Fruit fly (Drosophila melanogaster) whole organism, embryonic: Measurements from ENCODE around the gene Girdin.

ENCODE experiments used
- Asciz ChIP-seq: fragments of 200-800 bp; sonication (Bioruptor generic); optimal IDR thresholded peaks from 2 replicates; lab custom pipeline; 2017; ENCODE audit warnings: missing biosample characterization, mild to moderate bottlenecking, missing genetic modification characterization, missing genetic modification reagents
- Awh ChIP-seq: fragments of 200-800 bp; sonication (Bioruptor generic); IDR thresholded peaks from 2 replicates; pipeline ENCODE4, ENCODE4 v1.3.6; 2022; ENCODE audit warnings: missing biosample characterization, missing genetic modification characterization
- B-H1 ChIP-seq: fragments of 200-800 bp; sonication (Bioruptor generic); IDR thresholded peaks from 3 replicates; pipeline ENCODE4 v1.3.6; 2022; ENCODE audit warnings: missing biosample characterization, missing genetic modification characterization
- CG10147 ChIP-seq: fragments of 200-800 bp; sonication (Bioruptor generic); optimal IDR thresholded peaks from 2 replicates; lab custom pipeline; 2019; ENCODE audit warnings: missing biosample characterization, mild to moderate bottlenecking, missing genetic modification characterization, moderate library complexity
- CG10267 ChIP-seq: fragments of 200-800 bp; sonication (Bioruptor generic); optimal IDR thresholded peaks from 2 replicates; lab custom pipeline; 2018; ENCODE audit warnings: missing biosample characterization, mild to moderate bottlenecking, missing genetic modification characterization, moderate library complexity
- CG10274 ChIP-seq: fragments of 200-800 bp; sonication (Bioruptor generic); optimal IDR thresholded peaks from 3 replicates; lab custom pipeline; 2017; ENCODE audit warnings: missing biosample characterization, mild to moderate bottlenecking, missing genetic modification characterization
- CG11398 ChIP-seq: fragments of 200-800 bp; sonication (Bioruptor generic); optimal IDR thresholded peaks from 2 replicates; lab custom pipeline; 2016; ENCODE audit warnings: missing biosample characterization, missing genetic modification characterization
- CG13424 ChIP-seq: fragments of 200-800 bp; sonication (Bioruptor generic); optimal IDR thresholded peaks from 2 replicates; lab custom pipeline; 2019; ENCODE audit warnings: missing biosample characterization, mild to moderate bottlenecking, missing genetic modification characterization, moderate library complexity
- CG14441 ChIP-seq: fragments of 200-800 bp; sonication (Bioruptor generic); IDR thresholded peaks from 2 replicates; pipeline ENCODE4 v1.3.6; 2022; ENCODE audit warnings: missing biosample characterization, missing genetic modification characterization
- CG15269 ChIP-seq: fragments of 200-800 bp; sonication (Bioruptor generic); optimal IDR thresholded peaks from 2 replicates; lab custom pipeline; 2018; ENCODE audit warnings: missing biosample characterization, mild to moderate bottlenecking, missing genetic modification characterization, moderate library complexity
- CG18764 ChIP-seq: fragments of 200-800 bp; sonication (Bioruptor generic); optimal IDR thresholded peaks from 3 replicates; lab custom pipeline; 2016; ENCODE audit warnings: missing biosample characterization, missing genetic modification characterization
- CG3065 ChIP-seq: fragments of 200-800 bp; sonication (Bioruptor generic); optimal IDR thresholded peaks from 2 replicates; lab custom pipeline; 2016; ENCODE audit warnings: missing biosample characterization, missing genetic modification characterization
- CG31365 ChIP-seq: fragments of 200-800 bp; sonication (Bioruptor generic); optimal IDR thresholded peaks from 2 replicates; lab custom pipeline; 2018; ENCODE audit warnings: missing biosample characterization, mild to moderate bottlenecking, missing genetic modification characterization
- CG34224 ChIP-seq: fragments of 200-800 bp; sonication (Bioruptor generic); IDR thresholded peaks from 3 replicates; pipeline ENCODE4 v1.3.6; 2022; ENCODE audit warnings: missing biosample characterization, missing genetic modification characterization; ENCODE audit not compliant: partially characterized antibody
- CG4360 ChIP-seq: fragments of 200-800 bp; sonication (Bioruptor generic); IDR thresholded peaks from 2 replicates; pipeline ENCODE4 v1.3.6; 2022; ENCODE audit warnings: missing biosample characterization, missing genetic modification characterization
- CG5180 ChIP-seq: fragments of 200-800 bp; sonication (Bioruptor generic); optimal IDR thresholded peaks from 3 replicates; lab custom pipeline; 2017; ENCODE audit warnings: missing biosample characterization, missing genetic modification characterization, mild to moderate bottlenecking, moderate library complexity, missing genetic modification reagents
- CG5953 ChIP-seq: fragments of 200-800 bp; sonication (Bioruptor generic); IDR thresholded peaks from 2 replicates; pipeline ENCODE4 v1.3.6; 2022; ENCODE audit warnings: missing biosample characterization, missing genetic modification characterization
- CG6791 ChIP-seq: fragments of 200-800 bp; sonication (Bioruptor generic); IDR thresholded peaks from 3 replicates; pipeline ENCODE4 v1.3.6; 2022; ENCODE audit warnings: missing biosample characterization, missing genetic modification characterization; ENCODE audit not compliant: partially characterized antibody
- CG6813 ChIP-seq: fragments of 200-800 bp; sonication (Bioruptor generic); optimal IDR thresholded peaks from 2 replicates; lab custom pipeline; 2017; ENCODE audit warnings: missing biosample characterization, missing genetic modification characterization, mild to moderate bottlenecking, moderate library complexity, missing genetic modification reagents
- CG8281 ChIP-seq: fragments of 200-800 bp; sonication (Bioruptor generic); optimal IDR thresholded peaks from 2 replicates; lab custom pipeline; 2018; ENCODE audit warnings: missing biosample characterization, mild to moderate bottlenecking, missing genetic modification characterization, moderate library complexity
- CG8765 ChIP-seq: fragments of 200-800 bp; sonication (Bioruptor generic); IDR thresholded peaks from 2 replicates; pipeline ENCODE4 v1.3.6; 2022; ENCODE audit warnings: missing biosample characterization, missing genetic modification characterization
- Dfd ChIP-seq, 2 experiments: fragments of >200 bp; optimal IDR thresholded peaks; 2 replicates each; lab custom pipeline; 2017; ENCODE audit warnings: missing biosample characterization in 2 of 2, missing genetic modification characterization in 2 of 2
- Dll ChIP-seq: fragments of 200-800 bp; sonication (Bioruptor generic); IDR thresholded peaks from 4 replicates; pipeline ENCODE4 v1.3.6; 2022; ENCODE audit warnings: missing biosample characterization, missing genetic modification characterization; ENCODE audit not compliant: partially characterized antibody
- Doc3 ChIP-seq: fragments of 200-800 bp; sonication (Bioruptor generic); IDR thresholded peaks from 3 replicates; pipeline ENCODE4 v1.3.6; 2022; ENCODE audit warnings: missing biosample characterization, missing genetic modification characterization; ENCODE audit not compliant: partially characterized antibody
- Kr ChIP-seq: fragments of 200-800 bp; sonication (Bioruptor generic); optimal IDR thresholded peaks from 2 replicates; lab custom pipeline; 2017; ENCODE audit warnings: missing biosample characterization, mild to moderate bottlenecking, missing genetic modification characterization
- MBD-R2 ChIP-seq: fragments of 200-800 bp; sonication (Bioruptor generic); IDR thresholded peaks from 2 replicates; pipeline ENCODE4 v1.3.6; 2022; ENCODE audit warnings: missing biosample characterization, missing genetic modification characterization
- MESR4 ChIP-seq: fragments of 200-800 bp; sonication (Bioruptor generic); optimal IDR thresholded peaks from 2 replicates; lab custom pipeline; 2018; ENCODE audit warnings: missing biosample characterization, mild to moderate bottlenecking, missing genetic modification characterization, moderate library complexity
- MTF-1 ChIP-seq: fragments of 200-800 bp; sonication (Bioruptor generic); optimal IDR thresholded peaks from 2 replicates; lab custom pipeline; 2018; ENCODE audit warnings: missing biosample characterization, mild to moderate bottlenecking, missing genetic modification characterization, borderline replicate concordance
- Sox100B ChIP-seq: fragments of 200-800 bp; sonication (Bioruptor generic); optimal IDR thresholded peaks from 3 replicates; lab custom pipeline; 2018; ENCODE audit warnings: missing biosample characterization, mild to moderate bottlenecking, missing genetic modification characterization
- Vsx1 ChIP-seq: fragments of 200-800 bp; sonication (Bioruptor generic); optimal IDR thresholded peaks from 2 replicates; lab custom pipeline; 2017; ENCODE audit warnings: missing biosample characterization, mild to moderate bottlenecking, missing genetic modification characterization, missing genetic modification reagents
- ab ChIP-seq: fragments of 200-800 bp; sonication (Bioruptor generic); optimal IDR thresholded peaks from 2 replicates; lab custom pipeline; 2016; ENCODE audit warnings: missing biosample characterization, missing genetic modification characterization
- bigmax ChIP-seq: fragments of 200-800 bp; sonication (Bioruptor generic); optimal IDR thresholded peaks from 2 replicates; lab custom pipeline; 2018; ENCODE audit warnings: missing biosample characterization, mild to moderate bottlenecking, missing genetic modification characterization
- chinmo ChIP-seq: fragments of 200-800 bp; sonication (Bioruptor generic); IDR thresholded peaks from 4 replicates; pipeline ENCODE4 v1.3.6; 2022; ENCODE audit warnings: missing biosample characterization, missing genetic modification characterization; ENCODE audit not compliant: partially characterized antibody
- fd96Cb ChIP-seq: fragments of 200-800 bp; sonication (Bioruptor generic); optimal IDR thresholded peaks from 2 replicates; lab custom pipeline; 2018; ENCODE audit warnings: missing biosample characterization, mild to moderate bottlenecking, missing genetic modification characterization, moderate library complexity
- gcm ChIP-seq: fragments of 200-800 bp; sonication (Bioruptor generic); optimal IDR thresholded peaks from 2 replicates; lab custom pipeline; 2019; ENCODE audit warnings: missing biosample characterization, mild to moderate bottlenecking, missing genetic modification characterization, moderate library complexity
- gt ChIP-seq: fragments of 200-800 bp; sonication (Bioruptor generic); IDR thresholded peaks from 2 replicates; pipeline ENCODE4 v1.3.6; 2022; ENCODE audit warnings: missing biosample characterization, missing genetic modification characterization
- ham ChIP-seq: fragments of 200-800 bp; sonication (Bioruptor generic); IDR thresholded peaks from 2 replicates; pipeline ENCODE4 v1.3.6; 2022; ENCODE audit warnings: missing biosample characterization, missing genetic modification characterization
- hb ChIP-seq: fragments of 200-800 bp; sonication (Bioruptor generic); IDR thresholded peaks from 3 replicates; pipeline ENCODE4 v1.3.6; 2022; ENCODE audit warnings: missing biosample characterization, missing genetic modification characterization; ENCODE audit not compliant: partially characterized antibody
- hbn ChIP-seq: fragments of 200-800 bp; sonication (Bioruptor generic); IDR thresholded peaks from 2 replicates; pipeline ENCODE4 v1.3.6; 2022; ENCODE audit warnings: missing biosample characterization, missing genetic modification characterization; ENCODE audit not compliant: partially characterized antibody
- hth ChIP-seq: fragments of >200 bp; optimal IDR thresholded peaks from 2 replicates; lab custom pipeline; 2017; ENCODE audit warnings: inconsistent platforms
- klu ChIP-seq: fragments of 200-800 bp; sonication (Bioruptor generic); IDR thresholded peaks from 2 replicates; pipeline ENCODE4 v1.3.6; 2022; ENCODE audit warnings: missing biosample characterization, missing genetic modification characterization
- nom ChIP-seq: fragments of 200-800 bp; sonication (Bioruptor generic); optimal IDR thresholded peaks from 2 replicates; lab custom pipeline; 2017; ENCODE audit warnings: missing biosample characterization, missing genetic modification characterization, mild to moderate bottlenecking, moderate library complexity, missing genetic modification reagents
- rib ChIP-seq: fragments of 200-800 bp; sonication (Bioruptor generic); IDR thresholded peaks from 2 replicates; pipeline ENCODE4 v1.3.6; 2022; ENCODE audit warnings: missing biosample characterization, missing genetic modification characterization
- sima ChIP-seq: fragments of 200-800 bp; sonication (Bioruptor generic); optimal IDR thresholded peaks from 2 replicates; lab custom pipeline; 2016; ENCODE audit warnings: missing biosample characterization, missing genetic modification characterization
- slou ChIP-seq: fragments of 200-800 bp; sonication (Bioruptor generic); optimal IDR thresholded peaks from 3 replicates; lab custom pipeline; 2016; ENCODE audit warnings: missing biosample characterization, missing genetic modification characterization
- sob ChIP-seq: fragments of 200-800 bp; sonication (Bioruptor generic); IDR thresholded peaks from 2 replicates; pipeline ENCODE4 v1.3.6; 2022; ENCODE audit warnings: missing biosample characterization, missing genetic modification characterization
- unc-4 ChIP-seq: fragments of 200-800 bp; sonication (Bioruptor generic); IDR thresholded peaks from 2 replicates; pipeline ENCODE4 v1.3.6; 2022; ENCODE audit warnings: missing biosample characterization, missing genetic modification characterization; ENCODE audit not compliant: partially characterized antibody
- z ChIP-seq: fragments of 200-800 bp; sonication (Bioruptor generic); IDR thresholded peaks from 3 replicates; pipeline ENCODE4 v1.3.6; 2022; ENCODE audit warnings: missing biosample characterization, missing genetic modification characterization

Girdin gene

dm6 chr3L:3224740-3225719 is 46.3 kb downstream of the Girdin start, which contains the start of gene Larp4B (continued):
- TF ChIP-seq CG8765 (GFP tag; lab: Robert Waterston, UW) (no peak), CG10147 (GFP tag; lab: Kevin White, UChicago) (peak; percentile 22), CG5180 (no peak), CG34224 (GFP tag; lab: Robert Waterston, UW) (peak; percentile 55), bigmax (GFP tag; lab: Kevin White, UChicago) (peak; percentile 19), CG13424 (tag; lab: Kevin White, UChicago) (peak; percentile 14), CG11398 (GFP tag; lab: Kevin White, UChicago) (no peak), CG3065 (GFP tag; lab: Kevin White, UChicago) (no peak), hth (lab: Kevin White, UChicago) (no peak), gcm (GFP tag; lab: Kevin White, UChicago) (no peak), Asciz (no peak), rib (GFP tag; lab: Robert Waterston, UW) (no peak), ab (GFP tag; lab: Kevin White, UChicago) (no peak), z (GFP tag; lab: Robert Waterston, UW) (no peak), CG4360 (GFP tag; lab: Robert Waterston, UW) (peak; percentile 18; the same call in 1 of the 2 replicates), klu (GFP tag; lab: Robert Waterston, UW) (no peak), CG6791 (GFP tag; lab: Robert Waterston, UW) (peak; percentile 50), hbn (GFP tag; lab: Robert Waterston, UW) (peak; percentile 64), Vsx1 (no peak), CG15269 (no peak), CG8281 (no peak), CG6813 (GFP tag; lab: Kevin White, UChicago) (no peak), Doc3 (GFP tag; lab: Robert Waterston, UW) (peak; percentile 77), nom (GFP tag; lab: Kevin White, UChicago) (peak; percentile 11), MTF-1 (GFP tag; lab: Kevin White, UChicago) (no peak), Awh (GFP tag; lab: Robert Waterston, UW) (no peak), CG31365 (tag; lab: Kevin White, UChicago) (no peak), ham (GFP tag; lab: Robert Waterston, UW) (no peak), hb (GFP tag; lab: Robert Waterston, UW) (no peak), B-H1 (GFP tag; lab: Robert Waterston, UW) (no peak), sob (GFP tag; lab: Robert Waterston, UW) (no peak; the same call in none of the 2 replicates), sima (GFP tag; lab: Kevin White, UChicago) (no peak), slou (GFP tag; lab: Kevin White, UChicago) (no peak), chinmo (no peak), gt (no peak), MBD-R2 (GFP tag; lab: Robert Waterston, UW) (peak; percentile 23; the same call in 1 of the 2 replicates), fd96Cb (no peak), CG10274 (no peak), Sox100B (GFP tag; lab: Kevin White, UChicago) (no peak), MESR4 (peak; percentile 62), Dll (GFP tag; lab: Robert Waterston, UW) (peak; percentile 77), CG5953 (GFP tag; lab: Robert Waterston, UW) (no peak), CG14441 (GFP tag; lab: Robert Waterston, UW) (no peak), unc-4 (GFP tag; lab: Robert Waterston, UW) (peak; percentile 66), CG10267 (tag; lab: Kevin White, UChicago) (peak; percentile 24), CG18764 (GFP tag; lab: Kevin White, UChicago) (no peak), Dfd (GFP tag; optimal IDR thresholded peaks at IDR 0.05; lab: Kevin White, UChicago) (no peak), Kr (GFP tag; lab: Kevin White, UChicago) (no peak)
